Worm (Caenorhabditis elegans) whole organism, L1 larva: ENCODE data around the gene F43B10.1.

Source experiments
- C04F5.9 ChIP-seq: sonication (generic microtip); optimal IDR thresholded peaks from 2 replicates; lab custom pipeline; 2016; ENCODE audit warnings: missing genetic modification characterization, missing compliant biosample characterization
- Y116A8C.19 ChIP-seq: sonication (generic microtip); optimal IDR thresholded peaks from 2 replicates; lab custom pipeline; 2016; ENCODE audit warnings: missing compliant biosample characterization, missing genetic modification characterization, borderline replicate concordance
- ama-1 ChIP-seq: fragments of 150-350 bp; optimal IDR thresholded peaks from 2 replicates; lab custom pipeline; 2014
- ceh-82 ChIP-seq, 3 experiments: fragments of 150-350 bp in 1 of 3; sonication (generic microtip) in 2 of 3; optimal IDR thresholded peaks; 2 replicates each; lab custom pipeline; 2014 to 2017; ENCODE audit warnings: missing biosample characterization in 3 of 3, missing genetic modification characterization in 3 of 3
- ceh-90 ChIP-seq: sonication (generic microtip); optimal IDR thresholded peaks from 2 replicates; lab custom pipeline; 2016; ENCODE audit warnings: missing genetic modification characterization, missing compliant biosample characterization
- dpl-1 ChIP-seq, 3 experiments: fragments of 150-350 bp in 2 of 3; sonication (generic microtip) in 1 of 3; optimal IDR thresholded peaks; 2 replicates each; lab custom pipeline; 2014 to 2017; ENCODE audit warnings: missing biosample characterization in 3 of 3, missing genetic modification characterization in 3 of 3, missing genetic modification reagents in 3 of 3
- egl-27 ChIP-seq, 2 experiments: fragments of 150-350 bp in 1 of 2; sonication (generic microtip); optimal IDR thresholded peaks; 3 replicates each; lab custom pipeline; 2017 to 2018; ENCODE audit warnings: missing biosample characterization in 2 of 2, missing genetic modification characterization in 2 of 2, missing genetic modification reagents in 2 of 2
- elt-2 ChIP-seq: sonication (generic microtip); optimal IDR thresholded peaks from 2 replicates; lab custom pipeline; 2016; ENCODE audit warnings: missing genetic modification characterization, mild to moderate bottlenecking, inconsistent platforms, missing compliant biosample characterization, missing genetic modification reagents
- elt-3 ChIP-seq, 6 experiments: fragments of 150-350 bp in 1 of 6; sonication (generic microtip); optimal IDR thresholded peaks; 2 replicates each; lab custom pipeline; 2017 to 2018; ENCODE audit warnings: missing biosample characterization in 6 of 6, missing genetic modification characterization in 6 of 6, inconsistent platforms in 1 of 6
- fkh-10 ChIP-seq: sonication (generic microtip); optimal IDR thresholded peaks from 2 replicates; lab custom pipeline; 2017; ENCODE audit warnings: missing biosample characterization, missing genetic modification reagents, missing genetic modification characterization
- fkh-8 ChIP-seq: sonication (generic microtip); optimal IDR thresholded peaks from 2 replicates; lab custom pipeline; 2016; ENCODE audit warnings: mild to moderate bottlenecking, missing genetic modification characterization, missing compliant biosample characterization
- grh-1 ChIP-seq: fragments of 200-800 bp; sonication (Bioruptor generic); IDR thresholded peaks from 2 replicates; pipeline ENCODE4 v1.3.6; 2022; ENCODE audit warnings: missing genetic modification reagents, missing genetic modification characterization, missing compliant biosample characterization
- jun-1 ChIP-seq: fragments of 150-350 bp; optimal IDR thresholded peaks from 2 replicates; lab custom pipeline; 2014; ENCODE audit warnings: missing biosample characterization, missing genetic modification reagents, missing genetic modification characterization
- lin-14 ChIP-seq: fragments of 200-800 bp; sonication (Bioruptor generic); optimal IDR thresholded peaks from 2 replicates; lab custom pipeline; 2018; ENCODE audit warnings: mild to moderate bottlenecking, missing genetic modification characterization, moderate library complexity, missing compliant biosample characterization
- lin-35 ChIP-seq, 2 experiments: fragments of 150-350 bp; optimal IDR thresholded peaks; 2 replicates each; lab custom pipeline; 2014; ENCODE audit warnings: missing biosample characterization in 2 of 2, missing genetic modification characterization in 2 of 2, missing genetic modification reagents in 2 of 2
- lsy-2 ChIP-seq, 2 experiments: fragments of 150-350 bp; optimal IDR thresholded peaks; 2 replicates each; lab custom pipeline; 2014; ENCODE audit warnings: missing biosample characterization in 2 of 2, missing genetic modification characterization in 2 of 2
- mab-9 ChIP-seq: fragments of 200-800 bp; sonication (Bioruptor generic); IDR thresholded peaks from 2 replicates; pipeline ENCODE4 v1.3.6; 2022; ENCODE audit warnings: missing genetic modification reagents, missing genetic modification characterization, missing compliant biosample characterization
- mef-2 ChIP-seq: fragments of 150-350 bp; optimal IDR thresholded peaks from 2 replicates; lab custom pipeline; 2014; ENCODE audit warnings: missing biosample characterization, missing genetic modification characterization
- mep-1 ChIP-seq: fragments of 150-350 bp; optimal IDR thresholded peaks from 2 replicates; lab custom pipeline; 2014; ENCODE audit warnings: missing biosample characterization, missing genetic modification characterization
- nhr-20 ChIP-seq: sonication (generic microtip); optimal IDR thresholded peaks from 2 replicates; lab custom pipeline; 2016; ENCODE audit warnings: mild to moderate bottlenecking, missing genetic modification characterization, missing compliant biosample characterization
- nhr-237 ChIP-seq: fragments of 150-350 bp; optimal IDR thresholded peaks from 2 replicates; lab custom pipeline; 2014; ENCODE audit warnings: missing biosample characterization, missing genetic modification characterization
- nhr-71 ChIP-seq: sonication (generic microtip); optimal IDR thresholded peaks from 2 replicates; lab custom pipeline; 2016; ENCODE audit warnings: mild to moderate bottlenecking, missing genetic modification characterization, moderate library complexity, missing compliant biosample characterization
- nhr-77 ChIP-seq: fragments of 150-350 bp; optimal IDR thresholded peaks from 2 replicates; lab custom pipeline; 2014; ENCODE audit warnings: missing biosample characterization, missing genetic modification characterization
- nhr-84 ChIP-seq: sonication (generic microtip); optimal IDR thresholded peaks from 2 replicates; lab custom pipeline; 2017; ENCODE audit warnings: missing biosample characterization, missing genetic modification characterization
- nhr-90 ChIP-seq: sonication (generic microtip); optimal IDR thresholded peaks from 2 replicates; lab custom pipeline; 2016; ENCODE audit warnings: mild to moderate bottlenecking, missing genetic modification characterization, missing compliant biosample characterization; ENCODE audit not compliant: poor library complexity
- pag-3 ChIP-seq: sonication (generic microtip); optimal IDR thresholded peaks from 2 replicates; lab custom pipeline; 2017; ENCODE audit warnings: missing genetic modification characterization, mild to moderate bottlenecking, missing compliant biosample characterization, antibody characterized with exemption, borderline replicate concordance; ENCODE audit not compliant: insufficient read depth
- pax-3 ChIP-seq: fragments of 200-800 bp; sonication (Bioruptor generic); optimal IDR thresholded peaks from 2 replicates; lab custom pipeline; 2018; ENCODE audit warnings: mild to moderate bottlenecking, missing genetic modification characterization, moderate library complexity, missing compliant biosample characterization
- skn-1 ChIP-seq: fragments of 150-350 bp; optimal IDR thresholded peaks from 2 replicates; lab custom pipeline; 2014; ENCODE audit warnings: missing biosample characterization, missing genetic modification characterization
- sox-4 ChIP-seq: sonication (generic microtip); optimal IDR thresholded peaks from 2 replicates; lab custom pipeline; 2016; ENCODE audit warnings: missing genetic modification characterization, missing compliant biosample characterization
- tlp-1 ChIP-seq: fragments of 150-350 bp; optimal IDR thresholded peaks from 2 replicates; lab custom pipeline; 2014; ENCODE audit warnings: missing biosample characterization, missing genetic modification characterization
- unc-30 ChIP-seq: sonication (generic microtip); optimal IDR thresholded peaks from 2 replicates; lab custom pipeline; 2017; ENCODE audit warnings: missing biosample characterization, missing genetic modification characterization
- unc-86 ChIP-seq: sonication (generic microtip); optimal IDR thresholded peaks from 2 replicates; lab custom pipeline; 2016; ENCODE audit warnings: missing genetic modification characterization, missing compliant biosample characterization
- unc-98 ChIP-seq: fragments of 200-800 bp; sonication (Bioruptor generic); IDR thresholded peaks from 2 replicates; pipeline ENCODE4 v1.3.6; 2022; ENCODE audit warnings: missing genetic modification characterization, missing compliant biosample characterization
- xbp-1 ChIP-seq: sonication (generic microtip); optimal IDR thresholded peaks from 2 replicates; lab custom pipeline; 2016; ENCODE audit warnings: missing genetic modification characterization, missing compliant biosample characterization
- zip-4 ChIP-seq: fragments of 200-800 bp; sonication (Bioruptor generic); optimal IDR thresholded peaks from 2 replicates; lab custom pipeline; 2018; ENCODE audit warnings: mild to moderate bottlenecking, missing genetic modification characterization, moderate library complexity, missing compliant biosample characterization

The F43B10.1 gene

ce11 chrX:16677672-16678071, 15.0 kb upstream of the F43B10.1 start, which contains the start of gene F22H10.3:
F22H10.3 (minus strand) TSS chrX:16677707.
- TF ChIP-seq fkh-8 (tag; lab: Kevin White, UChicago) (no peak), unc-30 (tag; lab: Kevin White, UChicago) (no peak), elt-3 (tag; optimal IDR thresholded peaks at IDR 0.05; lab: Kevin White, UChicago) (no peak), xbp-1 (tag; lab: Kevin White, UChicago) (no peak), dpl-1 (GFP tag; optimal IDR thresholded peaks at IDR 0.05; lab: Kevin White, UChicago) (no peak), nhr-90 (tag; lab: Kevin White, UChicago) (no peak), pax-3 (tag; lab: Kevin White, UChicago) (no peak), lin-35 (GFP tag; optimal IDR thresholded peaks at IDR 0.05; lab: Kevin White, UChicago) (peak in 1 of 2 experiments; percentile 37), fkh-10 (GFP tag; lab: Kevin White, UChicago) (no peak), tlp-1 (tag; lab: Kevin White, UChicago) (no peak), ama-1 (lab: Kevin White, UChicago) (no peak), lsy-2 (tag; optimal IDR thresholded peaks at IDR 0.05; lab: Kevin White, UChicago) (no peak), elt-2 (tag; lab: Kevin White, UChicago) (peak; percentile 55), lin-14 (no peak), C04F5.9 (no peak)

DNA sequence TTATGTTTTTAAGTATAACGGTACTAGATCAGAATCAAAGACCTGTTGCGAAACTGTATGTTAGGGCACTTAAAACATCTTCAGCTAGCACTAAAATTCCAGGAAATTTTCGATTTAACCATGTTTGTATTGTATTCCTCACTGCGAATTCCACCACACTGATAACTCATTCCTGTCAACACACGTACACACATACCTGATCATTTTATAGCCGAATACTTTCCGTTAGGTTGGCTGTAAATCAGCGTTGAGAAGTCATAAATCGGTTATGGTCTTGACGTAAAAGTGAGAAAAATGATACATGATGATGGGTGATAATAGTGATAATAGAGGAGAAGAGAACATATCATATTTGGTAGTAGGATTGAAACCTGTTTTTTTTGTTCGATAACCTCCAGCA, 13.1 kb upstream of the F43B10.1 start:
- TF ChIP-seq unc-98 (GFP tag; lab: Robert Waterston, UW) (no peak), nhr-71 (tag; lab: Kevin White, UChicago) (no peak)

DNA sequence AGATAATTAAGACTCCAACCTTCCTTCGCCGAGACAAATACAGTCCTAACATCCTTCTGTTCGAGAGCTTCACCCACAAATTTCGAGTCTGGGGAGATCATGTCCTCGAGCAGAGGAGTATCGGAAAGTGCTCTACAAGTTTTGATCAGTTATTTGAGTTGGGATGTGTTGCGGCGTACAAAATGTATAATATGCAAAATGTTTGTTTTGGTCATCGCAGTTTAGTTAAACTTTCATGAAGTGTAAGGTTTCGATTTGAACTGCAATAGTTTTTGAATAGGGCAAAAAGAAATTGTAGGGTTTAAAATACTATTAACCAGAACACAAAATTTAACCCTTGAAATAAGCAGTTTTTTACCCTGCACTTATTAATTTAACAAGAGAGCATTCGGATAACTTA, 12.0 kb upstream of the F43B10.1 start, which contains the start of gene tag-343:
TSS of gene tag-343 (minus strand) at position 101 of the 400 bp plus-strand sequence.
- TF ChIP-seq fkh-10 (GFP tag; lab: Kevin White, UChicago) (no peak), elt-2 (tag; lab: Kevin White, UChicago) (no peak), unc-86 (tag; lab: Kevin White, UChicago) (no peak), nhr-90 (tag; lab: Kevin White, UChicago) (no peak), egl-27 (tag; optimal IDR thresholded peaks at IDR 0.05; lab: Kevin White, UChicago) (no peak), jun-1 (no peak), mef-2 (tag; lab: Kevin White, UChicago) (no peak), ceh-82 (tag; optimal IDR thresholded peaks at IDR 0.05; lab: Kevin White, UChicago) (no peak), skn-1 (no peak), ceh-90 (tag; lab: Kevin White, UChicago) (no peak), nhr-84 (tag; lab: Kevin White, UChicago) (no peak), zip-4 (GFP tag; lab: Kevin White, UChicago) (no peak), grh-1 (GFP tag; lab: Robert Waterston, UW) (no peak), sox-4 (tag; lab: Kevin White, UChicago) (no peak), Y116A8C.19 (tag; lab: Kevin White, UChicago) (no peak), mab-9 (GFP tag; lab: Robert Waterston, UW) (no peak), unc-30 (tag; lab: Kevin White, UChicago) (no peak), C04F5.9 (no peak)

ce11 chrX:16672661-16673060, 10.0 kb upstream of the F43B10.1 start:
- TF ChIP-seq pax-3 (tag; lab: Kevin White, UChicago) (no peak), elt-2 (tag; lab: Kevin White, UChicago) (peak; percentile 40), mep-1 (tag; lab: Kevin White, UChicago) (no peak), nhr-20 (peak; percentile 1), nhr-237 (tag; lab: Kevin White, UChicago) (no peak), nhr-77 (tag; lab: Kevin White, UChicago) (no peak), pag-3 (tag; lab: Kevin White, UChicago) (no peak), lin-35 (GFP tag; optimal IDR thresholded peaks at IDR 0.05; lab: Kevin White, UChicago) (peak in 1 of 2 experiments; percentile 32)
